Fruit fly (Drosophila melanogaster) whole organism, embryonic: ENCODE measurements around the gene mus301.

Source experiments
- Adf1 ChIP-seq: fragments of 200-800 bp; sonication (Bioruptor generic); IDR thresholded peaks from 2 replicates; pipeline ENCODE4 v1.3.6; 2022; ENCODE audit warnings: missing biosample characterization, missing genetic modification characterization
- CG11696 ChIP-seq: fragments of 200-800 bp; sonication (Bioruptor generic); IDR thresholded peaks from 2 replicates; pipeline ENCODE4 v1.3.6; 2022; ENCODE audit warnings: missing biosample characterization, missing genetic modification characterization
- CG13296 ChIP-seq: fragments of 200-800 bp; sonication (Bioruptor generic); optimal IDR thresholded peaks from 3 replicates; lab custom pipeline; 2018; ENCODE audit warnings: missing biosample characterization, mild to moderate bottlenecking, missing genetic modification characterization
- CG14441 ChIP-seq: fragments of 200-800 bp; sonication (Bioruptor generic); IDR thresholded peaks from 2 replicates; pipeline ENCODE4 v1.3.6; 2022; ENCODE audit warnings: missing biosample characterization, missing genetic modification characterization
- CG17385 ChIP-seq: fragments of 200-800 bp; sonication (Bioruptor generic); optimal IDR thresholded peaks from 3 replicates; lab custom pipeline; 2018; ENCODE audit warnings: missing biosample characterization, mild to moderate bottlenecking, missing genetic modification characterization
- CG18599 ChIP-seq: fragments of 200-800 bp; sonication (Bioruptor generic); optimal IDR thresholded peaks from 3 replicates; lab custom pipeline; 2017; ENCODE audit warnings: missing biosample characterization, missing genetic modification characterization, mild to moderate bottlenecking, moderate library complexity, missing genetic modification reagents
- CG4328 ChIP-seq: fragments of 200-800 bp; sonication (Bioruptor generic); optimal IDR thresholded peaks from 3 replicates; lab custom pipeline; 2017; ENCODE audit warnings: missing biosample characterization, missing genetic modification reagents, missing genetic modification characterization
- CG6683 ChIP-seq: fragments of 200-800 bp; sonication (Bioruptor generic); optimal IDR thresholded peaks from 2 replicates; lab custom pipeline; 2017; ENCODE audit warnings: missing biosample characterization, mild to moderate bottlenecking, missing genetic modification characterization, missing genetic modification reagents
- CG6765 ChIP-seq: fragments of 200-800 bp; sonication (Bioruptor generic); optimal IDR thresholded peaks from 3 replicates; lab custom pipeline; 2017; ENCODE audit warnings: missing biosample characterization, mild to moderate bottlenecking, missing genetic modification characterization
- CG6791 ChIP-seq: fragments of 200-800 bp; sonication (Bioruptor generic); IDR thresholded peaks from 3 replicates; pipeline ENCODE4 v1.3.6; 2022; ENCODE audit warnings: missing biosample characterization, missing genetic modification characterization; ENCODE audit not compliant: partially characterized antibody
- CG7372 ChIP-seq: fragments of 200-800 bp; sonication (Bioruptor generic); IDR thresholded peaks from 2 replicates; pipeline ENCODE4 v1.3.6; 2022; ENCODE audit warnings: missing biosample characterization, missing genetic modification characterization
- CG7786 ChIP-seq: fragments of 200-800 bp; sonication (Bioruptor generic); optimal IDR thresholded peaks from 2 replicates; lab custom pipeline; 2016; ENCODE audit warnings: missing biosample characterization, missing genetic modification characterization
- CHES-1-like ChIP-seq: fragments of 200-800 bp; sonication (Bioruptor generic); optimal IDR thresholded peaks from 2 replicates; lab custom pipeline; 2016; ENCODE audit warnings: missing biosample characterization, missing genetic modification characterization
- Deaf1 ChIP-seq: fragments of 200-800 bp; optimal IDR thresholded peaks from 3 replicates; lab custom pipeline; 2019; ENCODE audit warnings: missing biosample characterization, mild to moderate bottlenecking, missing genetic modification characterization, moderate library complexity
- Ets97D ChIP-seq: fragments of 200-800 bp; sonication (Bioruptor generic); optimal IDR thresholded peaks from 3 replicates; lab custom pipeline; 2016; ENCODE audit warnings: missing biosample characterization, missing genetic modification characterization
- GATAe ChIP-seq: fragments of 200-800 bp; sonication (Bioruptor generic); conservative IDR thresholded peaks from 2 replicates; pipeline ENCODE4 v1.3.6; 2022; ENCODE audit warnings: missing biosample characterization, missing genetic modification characterization
- HmgD ChIP-seq: fragments of 200-800 bp; sonication (Bioruptor generic); optimal IDR thresholded peaks from 3 replicates; lab custom pipeline; 2016; ENCODE audit warnings: missing biosample characterization, missing genetic modification characterization
- Hr3 ChIP-seq: fragments of 200-800 bp; sonication (Bioruptor generic); optimal IDR thresholded peaks from 3 replicates; lab custom pipeline; 2016; ENCODE audit warnings: missing biosample characterization, missing genetic modification characterization
- Hr78 ChIP-seq, 2 experiments: fragments of 200-800 bp in 1 of 2; fragments of >200 bp in 1 of 2; sonication (Bioruptor generic) in 1 of 2; optimal IDR thresholded peaks; 2 replicates each; lab custom pipeline; 2017 to 2019; ENCODE audit warnings: missing biosample characterization in 2 of 2, missing genetic modification characterization in 2 of 2, mild to moderate bottlenecking in 1 of 2, moderate library complexity in 1 of 2
- NFAT ChIP-seq: fragments of 200-800 bp; sonication (Bioruptor generic); IDR thresholded peaks from 2 replicates; pipeline ENCODE4 v1.3.6; 2022; ENCODE audit warnings: missing biosample characterization, missing genetic modification characterization
- NK7.1 ChIP-seq: fragments of 200-800 bp; sonication (Bioruptor generic); optimal IDR thresholded peaks from 3 replicates; lab custom pipeline; 2016; ENCODE audit warnings: missing biosample characterization, missing genetic modification characterization
- Rfx ChIP-seq: fragments of 200-800 bp; sonication (Bioruptor generic); IDR thresholded peaks from 2 replicates; pipeline ENCODE4 v1.3.6; 2022; ENCODE audit warnings: missing biosample characterization, missing genetic modification characterization
- Sox100B ChIP-seq: fragments of 200-800 bp; sonication (Bioruptor generic); optimal IDR thresholded peaks from 3 replicates; lab custom pipeline; 2018; ENCODE audit warnings: missing biosample characterization, mild to moderate bottlenecking, missing genetic modification characterization
- Vsx1 ChIP-seq: fragments of 200-800 bp; sonication (Bioruptor generic); optimal IDR thresholded peaks from 2 replicates; lab custom pipeline; 2017; ENCODE audit warnings: missing biosample characterization, mild to moderate bottlenecking, missing genetic modification characterization, missing genetic modification reagents
- ac ChIP-seq: fragments of 200-800 bp; sonication (Bioruptor generic); optimal IDR thresholded peaks from 3 replicates; lab custom pipeline; 2017; ENCODE audit warnings: missing biosample characterization, mild to moderate bottlenecking, missing genetic modification characterization
- ase ChIP-seq: fragments of 200-800 bp; sonication (Bioruptor generic); IDR thresholded peaks from 3 replicates; pipeline ENCODE4 v1.3.6; 2022; ENCODE audit warnings: missing biosample characterization, missing genetic modification characterization
- ash1 ChIP-seq: fragments of 200-800 bp; sonication (Bioruptor generic); optimal IDR thresholded peaks from 2 replicates; lab custom pipeline; 2018; ENCODE audit warnings: missing biosample characterization, mild to moderate bottlenecking, missing genetic modification characterization
- az2 ChIP-seq: fragments of 200-800 bp; sonication (Bioruptor generic); optimal IDR thresholded peaks from 3 replicates; lab custom pipeline; 2016; ENCODE audit warnings: missing biosample characterization, missing genetic modification characterization
- bcd ChIP-seq: fragments of 200-800 bp; sonication (Bioruptor generic); optimal IDR thresholded peaks from 2 replicates; lab custom pipeline; 2017; ENCODE audit warnings: missing biosample characterization, mild to moderate bottlenecking, missing genetic modification characterization
- bsh ChIP-seq, 2 experiments: fragments of 200-800 bp; sonication (Bioruptor generic); optimal IDR thresholded peaks; 2 replicates each; lab custom pipeline; 2017 to 2018; ENCODE audit warnings: mild to moderate bottlenecking in 2 of 2, missing biosample characterization in 2 of 2, missing genetic modification characterization in 2 of 2, moderate library complexity in 1 of 2
- chif ChIP-seq, 2 experiments: fragments of 200-800 bp; sonication (Bioruptor generic); optimal IDR thresholded peaks; 3 replicates each; lab custom pipeline; 2016; ENCODE audit warnings: missing biosample characterization in 2 of 2, missing genetic modification characterization in 2 of 2
- ems ChIP-seq: fragments of 200-800 bp; sonication (Bioruptor generic); optimal IDR thresholded peaks from 3 replicates; lab custom pipeline; 2016; ENCODE audit warnings: missing biosample characterization, missing genetic modification characterization
- grn ChIP-seq: fragments of 200-800 bp; sonication (Bioruptor generic); optimal IDR thresholded peaks from 3 replicates; lab custom pipeline; 2017; ENCODE audit warnings: missing biosample characterization, missing genetic modification characterization
- gt ChIP-seq: fragments of 200-800 bp; sonication (Bioruptor generic); IDR thresholded peaks from 2 replicates; pipeline ENCODE4 v1.3.6; 2022; ENCODE audit warnings: missing biosample characterization, missing genetic modification characterization
- kni ChIP-seq: fragments of 200-800 bp; sonication (Bioruptor generic); optimal IDR thresholded peaks from 3 replicates; lab custom pipeline; 2017; ENCODE audit warnings: mild to moderate bottlenecking, missing biosample characterization, missing genetic modification reagents, missing genetic modification characterization
- oc ChIP-seq: fragments of 200-800 bp; sonication (Bioruptor generic); optimal IDR thresholded peaks from 2 replicates; lab custom pipeline; 2018; ENCODE audit warnings: missing biosample characterization, mild to moderate bottlenecking, missing genetic modification characterization, moderate library complexity
- pan ChIP-seq, 4 experiments: fragments of >200 bp in 3 of 4; fragments of 200-800 bp in 1 of 4; sonication (Bioruptor generic) in 1 of 4; optimal IDR thresholded peaks in 3 of 4; IDR thresholded peaks in 1 of 4; 2 replicates each; pipeline versions ENCODE4 v1.3.6 to Lab custom; 2017 to 2022; ENCODE audit warnings: missing biosample characterization in 2 of 4, missing genetic modification characterization in 2 of 4, mixed read lengths in 1 of 4
- sima ChIP-seq: fragments of 200-800 bp; sonication (Bioruptor generic); optimal IDR thresholded peaks from 2 replicates; lab custom pipeline; 2016; ENCODE audit warnings: missing biosample characterization, missing genetic modification characterization
- slp2 ChIP-seq: fragments of 200-800 bp; sonication (Bioruptor generic); optimal IDR thresholded peaks from 2 replicates; lab custom pipeline; 2016; ENCODE audit warnings: missing biosample characterization, missing genetic modification characterization
- sqz ChIP-seq: fragments of 200-800 bp; sonication (Bioruptor generic); optimal IDR thresholded peaks from 3 replicates; lab custom pipeline; 2018; ENCODE audit warnings: missing biosample characterization, mild to moderate bottlenecking, missing genetic modification characterization
- tio ChIP-seq: fragments of 200-800 bp; sonication (Bioruptor generic); optimal IDR thresholded peaks from 2 replicates; lab custom pipeline; 2017; ENCODE audit warnings: missing biosample characterization, missing genetic modification characterization, inconsistent platforms
- zfh1 ChIP-seq: fragments of 200-800 bp; sonication (Bioruptor generic); IDR thresholded peaks from 3 replicates; pipeline ENCODE4 v1.3.6; 2022; ENCODE audit warnings: missing biosample characterization, missing genetic modification characterization

Gene mus301

DNA sequence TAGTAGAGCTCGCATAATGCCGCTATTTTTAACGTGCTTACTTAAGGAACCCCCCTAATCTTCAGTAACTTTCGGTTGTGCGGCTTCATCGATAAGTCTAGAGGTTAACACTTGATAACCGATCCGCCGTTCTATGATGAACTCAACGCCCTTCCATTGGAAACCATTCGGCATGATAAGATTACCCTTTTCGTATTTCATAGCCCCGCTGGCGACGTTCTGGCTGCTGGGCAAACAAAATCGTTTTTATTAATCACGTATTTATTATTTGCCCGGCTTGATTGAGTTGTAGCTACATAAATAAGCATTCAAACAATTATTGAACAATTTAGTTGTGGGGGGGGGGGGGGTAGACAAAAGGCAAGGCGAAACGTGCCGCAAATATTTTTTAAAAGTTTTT lies 44.1 kb upstream of the mus301 start (continued):
- no peak for TF ChIP-seq tio (GFP tag; lab: Kevin White, UChicago)
- no peak for TF ChIP-seq CG7372 (GFP tag; lab: Robert Waterston, UW)
- TF ChIP-seq Vsx1 (GFP tag; lab: Kevin White, UChicago) = peak; percentile 53
- peak; percentile 48 for TF ChIP-seq CG18599
- TF ChIP-seq HmgD (GFP tag; lab: Kevin White, UChicago) = no peak
- TF ChIP-seq Hr78 (GFP tag; optimal IDR thresholded peaks at IDR 0.05; lab: Kevin White, UChicago) = peak in 1 of 2 experiments; percentile 95
- TF ChIP-seq CG6765 = peak; percentile 37
- TF ChIP-seq chif (GFP tag; optimal IDR thresholded peaks at IDR 0.05; lab: Kevin White, UChicago) = no peak
- TF ChIP-seq CG6791 (GFP tag; lab: Robert Waterston, UW) = no peak
- no peak for TF ChIP-seq CG6683 (GFP tag; lab: Kevin White, UChicago)
- TF ChIP-seq NK7.1 (GFP tag; lab: Kevin White, UChicago) = no peak
- peak; percentile 18 for TF ChIP-seq CG4328 (GFP tag; lab: Kevin White, UChicago)
- TF ChIP-seq bcd (GFP tag; lab: Kevin White, UChicago) = no peak
- peak; percentile 71 for TF ChIP-seq CG13296
- no peak for TF ChIP-seq oc (tag; lab: Kevin White, UChicago)
- TF ChIP-seq ash1 (GFP tag; lab: Kevin White, UChicago) = no peak
- no peak for TF ChIP-seq CG7786
- TF ChIP-seq Hr3 (GFP tag; lab: Kevin White, UChicago) = no peak
- no peak for TF ChIP-seq ac (GFP tag; lab: Kevin White, UChicago)
- TF ChIP-seq bsh (GFP tag; optimal IDR thresholded peaks at IDR 0.05; lab: Kevin White, UChicago) = peak in 1 of 2 experiments; percentile 17
- no peak for TF ChIP-seq sima (GFP tag; lab: Kevin White, UChicago)
- no peak for TF ChIP-seq az2
- peak; percentile 61; the same call in 1 of the 2 replicates for TF ChIP-seq GATAe (GFP tag; lab: Robert Waterston, UW)
- TF ChIP-seq ems = no peak
- TF ChIP-seq grn (GFP tag; lab: Kevin White, UChicago) = peak; percentile 79
- TF ChIP-seq CHES-1-like (GFP tag; lab: Kevin White, UChicago) = no peak
- TF ChIP-seq Adf1 (GFP tag; lab: Robert Waterston, UW) = no peak; the same call in 1 of the 2 replicates
- no peak for TF ChIP-seq ase (GFP tag; lab: Robert Waterston, UW)
- TF ChIP-seq CG17385 = no peak
- no peak for TF ChIP-seq NFAT (GFP tag; lab: Robert Waterston, UW)
- no peak for TF ChIP-seq CG11696 (GFP tag; lab: Robert Waterston, UW)
- TF ChIP-seq Sox100B (GFP tag; lab: Kevin White, UChicago) = no peak
- TF ChIP-seq Deaf1 (tag; lab: Kevin White, UChicago) = peak; percentile 18
- no peak for TF ChIP-seq slp2 (GFP tag; lab: Kevin White, UChicago)
- no peak for TF ChIP-seq pan (optimal IDR thresholded peaks at IDR 0.05; lab: Kevin White, UChicago)
- TF ChIP-seq pan (GFP tag; optimal IDR thresholded peaks at IDR 0.05 in 1 of 2, IDR thresholded peaks at IDR 0.05 in 1 of 2) = no peak
- no peak for TF ChIP-seq kni (GFP tag; lab: Kevin White, UChicago)
- no peak for TF ChIP-seq zfh1
- no peak for TF ChIP-seq CG14441 (GFP tag; lab: Robert Waterston, UW)
- TF ChIP-seq gt (GFP tag; lab: Robert Waterston, UW) = no peak
- TF ChIP-seq sqz (GFP tag; lab: Kevin White, UChicago) = no peak
- TF ChIP-seq Rfx (GFP tag; lab: Robert Waterston, UW) = peak; percentile 39; the same call in 1 of the 2 replicates
- TF ChIP-seq Ets97D (GFP tag; lab: Kevin White, UChicago) = no peak
